Worm (Caenorhabditis elegans) whole organism, L4 larva: Measurements from ENCODE around the gene nhr-268.

Source experiments
- F49E8.2 ChIP-seq: sonication (generic microtip); optimal IDR thresholded peaks from 2 replicates; lab custom pipeline; 2016; ENCODE audit warnings: missing compliant biosample characterization, mild to moderate bottlenecking, missing genetic modification characterization, borderline replicate concordance
- ama-1 ChIP-seq: fragments of 150-350 bp; optimal IDR thresholded peaks from 2 replicates; lab custom pipeline; 2014; ENCODE audit warnings: inconsistent platforms, mixed read lengths
- mdl-1 ChIP-seq, 2 experiments: fragments of 150-350 bp in 1 of 2; sonication (generic microtip) in 1 of 2; optimal IDR thresholded peaks; 2 replicates each; lab custom pipeline; 2014 to 2017; ENCODE audit warnings: missing biosample characterization in 2 of 2, missing genetic modification characterization in 2 of 2
- nhr-10 ChIP-seq: fragments of 150-350 bp; optimal IDR thresholded peaks from 2 replicates; lab custom pipeline; 2014; ENCODE audit warnings: missing biosample characterization, missing genetic modification characterization
- pha-4 ChIP-seq, 2 experiments: fragments of 150-350 bp in 1 of 2; fragments of 200-800 bp in 1 of 2; sonication (Bioruptor generic) in 1 of 2; IDR thresholded peaks in 1 of 2; optimal IDR thresholded peaks in 1 of 2; 2 replicates each; pipeline versions ENCODE4 v1.3.6 to Lab custom; 2014 to 2022; ENCODE audit warnings: missing genetic modification characterization in 2 of 2, missing genetic modification reagents in 2 of 2, missing biosample characterization in 1 of 2, missing compliant biosample characterization in 1 of 2
- snpc-4 ChIP-seq: fragments of 150-350 bp; optimal IDR thresholded peaks from 2 replicates; lab custom pipeline; 2014; ENCODE audit warnings: missing biosample characterization, missing genetic modification characterization

ce11 chrV:15711898-15712297 is 21.8 kb downstream of the nhr-268 start, which contains the start of gene str-101:
- TF ChIP-seq snpc-4 (tag; lab: Kevin White, UChicago) = no peak
- TF ChIP-seq mdl-1 (tag; optimal IDR thresholded peaks at IDR 0.05; lab: Kevin White, UChicago) = no peak
- TF ChIP-seq ama-1 (lab: Kevin White, UChicago) = no peak
- no peak for TF ChIP-seq F49E8.2
- TF ChIP-seq pha-4 (GFP tag; IDR thresholded peaks at IDR 0.05; lab: Robert Waterston, UW) = no peak
- no peak for TF ChIP-seq pha-4 (tag; optimal IDR thresholded peaks at IDR 0.05; lab: Kevin White, UChicago)
- TF ChIP-seq nhr-10 (tag; lab: Kevin White, UChicago) = no peak
